Worm (Caenorhabditis elegans) whole organism, dauer: Measurements from ENCODE around the gene R05H5.7.

ENCODE experiments used
- unc-62 ChIP-seq: sonication (generic microtip); optimal IDR thresholded peaks from 2 replicates; lab custom pipeline; 2017; ENCODE audit warnings: missing biosample characterization, missing genetic modification reagents, missing genetic modification characterization

The R05H5.7 gene

DNA sequence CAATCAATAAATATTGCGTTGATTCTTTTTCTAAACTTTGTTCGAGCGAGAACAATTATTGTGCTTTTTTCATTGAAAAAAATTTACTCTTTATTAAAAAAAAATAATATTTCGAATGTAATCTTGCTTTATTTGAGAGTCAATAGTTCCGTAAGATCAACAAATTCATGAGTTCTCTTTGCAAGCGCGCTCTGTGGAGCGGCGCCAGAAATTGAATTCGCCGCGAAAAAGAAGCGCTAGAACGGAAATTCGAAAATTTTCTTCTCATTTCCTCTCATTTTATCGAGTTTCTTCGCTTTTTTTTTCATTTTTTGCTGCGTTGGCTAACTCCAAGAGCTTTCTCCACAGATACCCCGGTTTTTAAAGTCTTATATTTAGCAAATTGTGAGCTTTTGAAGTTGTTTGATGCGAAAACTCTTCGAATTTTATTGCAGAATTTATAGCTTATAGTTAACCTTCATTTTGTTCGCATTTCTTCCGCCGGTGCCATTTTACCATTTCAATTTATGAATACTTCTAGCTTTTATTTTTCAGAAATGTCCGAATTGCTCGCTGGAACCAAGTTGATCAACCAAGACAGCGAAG, 4.9 kb downstream of the R05H5.7 start, which contains the start of gene R05H5.3:
TSS of gene R05H5.3 (plus strand) at position 535 of the 585 bp plus-strand sequence.
- no peak for TF ChIP-seq unc-62

- TF ChIP-seq unc-62 = no peak
Observed at ce11 chrII:10198486-10198885, 6.2 kb downstream of the R05H5.7 start.

- TF ChIP-seq unc-62 = no peak
Observed at ce11 chrII:10199906-10200305, 7.6 kb downstream of the R05H5.7 start, which contains the start of gene R05H5.4. TSS of gene R05H5.4 (minus strand) at chrII:10200006.

- TF ChIP-seq unc-62 = no peak
Observed at ce11 chrII:10200759-10201158, 8.5 kb downstream of the R05H5.7 start, which contains the start of gene arv-1. TSS of gene arv-1 (minus strand) at chrII:10200823.

ce11 chrII:10202275-10202674, 10.0 kb downstream of the R05H5.7 start:
- no peak for TF ChIP-seq unc-62

- no peak for TF ChIP-seq unc-62
Observed at ce11 chrII:10203067-10203466, 10.8 kb downstream of the R05H5.7 start.

DNA sequence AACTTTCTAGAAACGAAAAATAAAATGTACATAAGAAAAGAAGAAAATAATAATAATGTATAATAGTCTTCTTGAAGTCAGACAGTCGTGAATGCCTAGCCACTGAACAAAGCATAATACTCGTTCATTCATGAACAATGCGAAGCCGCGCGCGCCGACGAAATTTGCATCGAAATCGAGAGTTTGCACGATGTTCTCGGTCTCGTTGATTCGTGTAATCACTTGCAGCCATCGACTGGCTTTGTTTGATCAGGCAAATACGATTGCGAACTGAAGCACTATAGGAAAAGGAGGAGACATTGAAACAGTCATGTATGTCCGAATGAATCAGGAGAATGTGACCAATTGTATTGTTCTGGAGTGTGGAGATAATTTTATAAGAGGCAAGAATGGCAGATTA, 11.5 kb downstream of the R05H5.7 start:
- no peak for TF ChIP-seq unc-62

- no peak for TF ChIP-seq unc-62
Observed at ce11 chrII:10204428-10205049, 12.2 kb downstream of the R05H5.7 start.

DNA sequence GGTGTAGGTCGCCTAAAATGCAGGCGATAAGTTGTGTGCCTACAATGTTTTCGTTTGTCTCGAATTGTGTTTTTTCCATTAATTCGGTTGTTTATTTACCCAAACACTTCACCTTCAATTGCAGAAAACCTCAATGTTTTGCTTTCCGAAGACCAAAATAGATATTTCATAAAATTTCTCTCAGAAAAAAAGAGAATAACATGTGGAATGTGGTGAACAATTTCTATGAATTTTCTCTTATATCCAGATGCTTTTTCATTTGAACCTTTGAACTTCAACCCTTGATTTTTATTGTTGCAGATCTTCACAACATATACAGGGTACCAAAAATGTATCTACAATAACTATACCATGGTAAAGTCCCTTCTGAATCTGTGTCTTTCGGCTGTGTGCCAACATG, 14.1 kb downstream of the R05H5.7 start, which contains the start of gene T01E8.1:
TSS of gene T01E8.1 (plus strand) at position 301 of the 400 bp plus-strand sequence.
- TF ChIP-seq unc-62 = no peak

DNA sequence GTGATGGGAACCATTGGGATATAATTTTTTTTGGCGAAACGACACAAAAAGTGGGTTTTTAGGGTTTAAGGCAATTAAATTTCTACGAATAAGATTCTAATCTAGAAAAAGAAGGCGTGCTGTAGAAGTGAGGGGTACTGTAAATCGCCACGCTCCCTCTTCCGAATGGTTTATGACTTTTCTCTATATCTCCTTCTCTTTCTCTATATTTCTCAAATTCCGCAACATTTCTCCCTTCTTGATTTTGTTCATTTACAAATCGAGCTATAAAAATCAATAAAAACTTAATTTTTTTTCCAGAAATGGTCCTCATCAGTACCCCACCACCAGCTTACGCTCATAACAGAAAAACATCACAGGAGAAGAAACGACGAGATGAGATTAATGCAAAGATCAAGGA, 25.9 kb downstream of the R05H5.7 start, which contains the start of gene ref-1:
TSS of gene ref-1 (plus strand) at position 301 of the 400 bp plus-strand sequence.
- TF ChIP-seq unc-62 = no peak

DNA sequence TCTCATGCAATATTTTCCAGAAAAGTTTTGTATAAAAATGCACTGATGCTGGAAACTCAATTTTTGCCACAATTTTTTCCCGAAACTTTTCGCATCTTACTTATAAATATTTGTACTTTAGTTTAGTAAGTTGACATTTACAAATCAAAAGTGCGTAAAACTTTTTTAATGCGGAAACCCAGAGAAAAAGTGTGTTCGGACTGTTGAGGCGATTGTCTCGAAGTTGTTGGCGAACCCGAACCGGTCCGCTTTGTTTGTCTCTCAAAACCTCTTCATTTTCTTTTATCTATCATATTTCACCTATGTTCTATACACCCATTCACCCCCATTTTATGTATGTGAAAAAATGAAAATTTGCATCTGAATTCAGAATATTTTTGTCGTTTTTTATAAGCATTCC, 28.3 kb downstream of the R05H5.7 start:
- TF ChIP-seq unc-62 = no peak

DNA sequence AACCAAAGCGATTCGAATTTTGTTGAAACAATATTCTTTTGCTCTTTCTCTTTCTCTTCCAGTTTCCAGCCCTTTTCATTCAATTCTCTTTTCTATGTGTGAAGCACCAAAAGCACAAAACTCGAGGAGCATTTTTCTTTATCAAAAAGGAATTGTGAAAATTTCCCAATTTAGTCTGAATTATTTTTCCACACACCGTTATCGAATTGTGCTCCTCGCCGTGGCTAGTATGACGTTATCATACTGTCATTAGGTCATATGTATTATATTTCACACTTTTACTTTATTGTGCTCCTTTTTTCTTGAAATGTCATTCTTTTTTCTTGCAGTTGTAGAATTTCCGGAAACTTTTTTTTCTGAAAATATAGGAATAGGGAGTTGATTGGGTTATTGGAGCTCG, 29.3 kb downstream of the R05H5.7 start:
- no peak for TF ChIP-seq unc-62

- no peak for TF ChIP-seq unc-62
Observed at ce11 chrII:10222577-10222976, 30.3 kb downstream of the R05H5.7 start, which contains the start of gene plc-3. TSS of gene plc-3 (plus strand) at chrII:10222877.

ce11 chrII:10227030-10227429, 34.7 kb downstream of the R05H5.7 start, which contains the start of gene srh-135:
TSS of gene srh-135 (minus strand) at chrII:10227130.
- TF ChIP-seq unc-62 = no peak

- no peak for TF ChIP-seq unc-62
Observed at ce11 chrII:10230972-10231371, 38.7 kb downstream of the R05H5.7 start, which contains the start of gene T01E8.8. TSS of gene T01E8.8 (plus strand) at chrII:10231272.

- TF ChIP-seq unc-62 = no peak
Observed at ce11 chrII:10231874-10232273, 39.6 kb downstream of the R05H5.7 start.

DNA sequence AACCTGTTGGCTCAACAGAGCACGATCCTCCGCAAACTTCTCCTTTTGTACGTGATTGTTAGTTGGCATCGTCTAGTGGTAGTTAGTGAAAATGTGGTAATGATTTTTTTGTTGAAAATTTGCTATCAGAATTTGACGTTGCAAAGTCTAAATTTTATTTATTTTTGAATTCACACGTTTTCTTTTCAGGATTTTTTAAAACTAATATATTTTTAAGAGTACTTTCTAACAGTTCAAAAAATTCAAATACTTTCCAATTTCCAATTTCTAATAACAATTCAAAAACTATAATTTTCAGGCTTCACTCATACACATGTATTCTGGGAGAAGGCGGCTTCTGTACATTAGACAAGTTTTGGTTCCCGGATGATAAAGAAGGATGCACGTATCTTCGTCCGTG, 42.1 kb downstream of the R05H5.7 start, which contains the start of gene ubxn-5:
TSS of gene ubxn-5 (minus strand) at position 101 of the 400 bp plus-strand sequence.
- TF ChIP-seq unc-62 = no peak

DNA sequence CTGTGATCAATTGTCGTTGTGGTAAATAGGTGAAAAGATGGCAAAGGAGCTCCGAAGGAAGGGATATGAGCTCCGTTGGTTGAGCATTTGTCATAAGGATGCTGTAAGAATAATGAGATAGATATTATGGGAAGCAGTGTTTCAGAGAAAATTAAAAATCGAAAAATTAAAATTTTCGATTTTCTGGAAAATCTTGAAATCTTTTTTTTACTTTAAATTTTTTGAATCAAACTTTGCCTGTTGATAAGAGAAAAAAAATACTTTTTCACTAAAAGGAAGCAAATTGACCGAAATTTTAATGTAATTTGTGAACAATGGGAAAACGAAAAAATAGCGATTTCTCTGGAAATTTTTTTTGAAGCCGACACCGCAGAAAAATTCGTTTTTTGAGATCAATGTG, 47.3 kb downstream of the R05H5.7 start, which contains the start of gene mec-15:
TSS of gene mec-15 (minus strand) at position 101 of the 400 bp plus-strand sequence.
- TF ChIP-seq unc-62 = no peak
